Fruit fly (Drosophila melanogaster) whole organism, embryonic: ENCODE data around the gene RpL13.

Source experiments
- Atf6 ChIP-seq: fragments of 200-800 bp; sonication (Bioruptor generic); IDR thresholded peaks from 2 replicates; pipeline ENCODE4 v1.3.6; 2022; ENCODE audit warnings: missing biosample characterization, missing genetic modification characterization
- CG11695 ChIP-seq: fragments of 200-800 bp; sonication (Bioruptor generic); IDR thresholded peaks from 3 replicates; pipeline ENCODE4 v1.3.6; 2022; ENCODE audit warnings: missing biosample characterization, missing genetic modification characterization
- CG12071 ChIP-seq: fragments of 200-800 bp; sonication (Bioruptor generic); optimal IDR thresholded peaks from 3 replicates; lab custom pipeline; 2018; ENCODE audit warnings: missing biosample characterization, mild to moderate bottlenecking, missing genetic modification characterization
- CG12104 ChIP-seq: fragments of 200-800 bp; sonication (Bioruptor generic); optimal IDR thresholded peaks from 3 replicates; lab custom pipeline; 2016; ENCODE audit warnings: missing biosample characterization, missing genetic modification characterization
- CG12219 ChIP-seq: fragments of 200-800 bp; sonication (Bioruptor generic); optimal IDR thresholded peaks from 3 replicates; lab custom pipeline; 2018; ENCODE audit warnings: missing biosample characterization, mild to moderate bottlenecking, missing genetic modification characterization
- CG12299 ChIP-seq: fragments of 200-800 bp; sonication (Bioruptor generic); optimal IDR thresholded peaks from 2 replicates; lab custom pipeline; 2018; ENCODE audit warnings: missing biosample characterization, mild to moderate bottlenecking, missing genetic modification characterization
- CG15269 ChIP-seq: fragments of 200-800 bp; sonication (Bioruptor generic); optimal IDR thresholded peaks from 2 replicates; lab custom pipeline; 2018; ENCODE audit warnings: missing biosample characterization, mild to moderate bottlenecking, missing genetic modification characterization, moderate library complexity
- CG15479 ChIP-seq: fragments of 200-800 bp; sonication (Bioruptor generic); optimal IDR thresholded peaks from 3 replicates; lab custom pipeline; 2019; ENCODE audit warnings: missing biosample characterization, mild to moderate bottlenecking, missing genetic modification characterization, moderate library complexity
- CG16815 ChIP-seq: fragments of 200-800 bp; sonication (Bioruptor generic); optimal IDR thresholded peaks from 3 replicates; lab custom pipeline; 2017; ENCODE audit warnings: missing biosample characterization, mild to moderate bottlenecking, missing genetic modification characterization
- CG17328 ChIP-seq: fragments of 200-800 bp; sonication (Bioruptor generic); IDR thresholded peaks from 2 replicates; pipeline ENCODE4 v1.3.6; 2022; ENCODE audit warnings: missing biosample characterization, missing genetic modification characterization
- CG17359 ChIP-seq: fragments of 200-800 bp; sonication (Bioruptor generic); optimal IDR thresholded peaks from 3 replicates; lab custom pipeline; 2018; ENCODE audit warnings: missing biosample characterization, mild to moderate bottlenecking, missing genetic modification characterization, moderate library complexity
- CG2875 ChIP-seq: fragments of 200-800 bp; sonication (Bioruptor generic); optimal IDR thresholded peaks from 2 replicates; lab custom pipeline; 2017; ENCODE audit warnings: missing biosample characterization, mild to moderate bottlenecking, missing genetic modification characterization, missing genetic modification reagents
- CG31365 ChIP-seq: fragments of 200-800 bp; sonication (Bioruptor generic); optimal IDR thresholded peaks from 2 replicates; lab custom pipeline; 2018; ENCODE audit warnings: missing biosample characterization, mild to moderate bottlenecking, missing genetic modification characterization
- CG32532 ChIP-seq: fragments of 200-800 bp; sonication (Bioruptor generic); IDR thresholded peaks from 2 replicates; pipeline ENCODE4 v1.3.6; 2022; ENCODE audit warnings: missing biosample characterization, missing genetic modification characterization
- CG32772 ChIP-seq: fragments of 200-800 bp; sonication (Bioruptor generic); IDR thresholded peaks from 2 replicates; pipeline ENCODE4 v1.3.6; 2022; ENCODE audit warnings: missing biosample characterization, missing genetic modification characterization
- CG3995 ChIP-seq: fragments of 200-800 bp; sonication (Bioruptor generic); optimal IDR thresholded peaks from 3 replicates; lab custom pipeline; 2016; ENCODE audit warnings: missing biosample characterization, missing genetic modification characterization
- CG4617 ChIP-seq: fragments of 200-800 bp; sonication (Bioruptor generic); optimal IDR thresholded peaks from 3 replicates; lab custom pipeline; 2016; ENCODE audit warnings: missing biosample characterization, missing genetic modification characterization, borderline replicate concordance
- CG4854 ChIP-seq: fragments of 200-800 bp; sonication (Bioruptor generic); optimal IDR thresholded peaks from 2 replicates; lab custom pipeline; 2016; ENCODE audit warnings: missing biosample characterization, missing genetic modification characterization, inconsistent platforms
- CG8281 ChIP-seq: fragments of 200-800 bp; sonication (Bioruptor generic); optimal IDR thresholded peaks from 2 replicates; lab custom pipeline; 2018; ENCODE audit warnings: missing biosample characterization, mild to moderate bottlenecking, missing genetic modification characterization, moderate library complexity
- CG9437 ChIP-seq: fragments of 200-800 bp; sonication (Bioruptor generic); optimal IDR thresholded peaks from 2 replicates; lab custom pipeline; 2018; ENCODE audit warnings: missing biosample characterization, mild to moderate bottlenecking, missing genetic modification characterization
- Dek ChIP-seq: fragments of 200-800 bp; sonication (Bioruptor generic); optimal IDR thresholded peaks from 3 replicates; lab custom pipeline; 2019; ENCODE audit warnings: missing biosample characterization, mild to moderate bottlenecking, missing genetic modification characterization, moderate library complexity
- ERR ChIP-seq: fragments of 200-800 bp; sonication (Bioruptor generic); optimal IDR thresholded peaks from 2 replicates; lab custom pipeline; 2016; ENCODE audit warnings: missing biosample characterization, missing genetic modification characterization
- Ets65A ChIP-seq: fragments of 200-800 bp; sonication (Bioruptor generic); peaks from one replicate; lab custom pipeline; 2016; ENCODE audit warnings: missing biosample characterization, missing genetic modification characterization
- H2.0 ChIP-seq: fragments of 200-800 bp; sonication (Bioruptor generic); IDR thresholded peaks from 2 replicates; pipeline ENCODE4 v1.3.6; 2022; ENCODE audit warnings: missing biosample characterization, missing genetic modification characterization
- Hsf ChIP-seq: fragments of 200-800 bp; sonication (Bioruptor generic); optimal IDR thresholded peaks from 3 replicates; lab custom pipeline; 2016; ENCODE audit warnings: missing biosample characterization, missing genetic modification characterization
- Max ChIP-seq: fragments of 200-800 bp; sonication (Bioruptor generic); optimal IDR thresholded peaks from 2 replicates; lab custom pipeline; 2016; ENCODE audit warnings: missing biosample characterization, mild to moderate bottlenecking, missing genetic modification characterization
- NC2β ChIP-seq: fragments of 200-800 bp; sonication (Bioruptor generic); optimal IDR thresholded peaks from 2 replicates; lab custom pipeline; 2016; ENCODE audit warnings: missing biosample characterization, missing genetic modification characterization
- Neu2 ChIP-seq: fragments of 200-800 bp; sonication (Bioruptor generic); optimal IDR thresholded peaks from 3 replicates; lab custom pipeline; 2016; ENCODE audit warnings: missing biosample characterization, missing genetic modification characterization, borderline replicate concordance
- Nf-YC ChIP-seq: fragments of 200-800 bp; optimal IDR thresholded peaks from 3 replicates; lab custom pipeline; 2019; ENCODE audit warnings: missing biosample characterization, mild to moderate bottlenecking, missing genetic modification characterization, moderate library complexity
- Poxn ChIP-seq: fragments of 200-800 bp; sonication (Bioruptor generic); IDR thresholded peaks from 2 replicates; pipeline ENCODE4 v1.3.6; 2022; ENCODE audit warnings: missing biosample characterization, missing genetic modification characterization
- Rfx ChIP-seq: fragments of 200-800 bp; sonication (Bioruptor generic); IDR thresholded peaks from 2 replicates; pipeline ENCODE4 v1.3.6; 2022; ENCODE audit warnings: missing biosample characterization, missing genetic modification characterization
- YL-1 ChIP-seq: fragments of 200-800 bp; sonication (Bioruptor generic); optimal IDR thresholded peaks from 3 replicates; lab custom pipeline; 2017; ENCODE audit warnings: missing biosample characterization, mild to moderate bottlenecking, missing genetic modification characterization
- ap ChIP-seq: fragments of 200-800 bp; sonication (Bioruptor generic); IDR thresholded peaks from 2 replicates; pipeline ENCODE4 v1.3.6; 2022; ENCODE audit warnings: missing biosample characterization, missing genetic modification characterization
- ato ChIP-seq: fragments of 200-800 bp; sonication (Bioruptor generic); IDR thresholded peaks from 2 replicates; pipeline ENCODE4 v1.3.6; 2022; ENCODE audit warnings: missing biosample characterization, missing genetic modification characterization; ENCODE audit not compliant: partially characterized antibody
- bbx ChIP-seq: fragments of 200-800 bp; sonication (Bioruptor generic); IDR thresholded peaks from 2 replicates; pipeline ENCODE4 v1.3.6; 2022; ENCODE audit warnings: missing biosample characterization, missing genetic modification characterization; ENCODE audit not compliant: partially characterized antibody
- chif ChIP-seq, 2 experiments: fragments of 200-800 bp; sonication (Bioruptor generic); optimal IDR thresholded peaks; 3 replicates each; lab custom pipeline; 2016; ENCODE audit warnings: missing biosample characterization in 2 of 2, missing genetic modification characterization in 2 of 2
- ems ChIP-seq: fragments of 200-800 bp; sonication (Bioruptor generic); optimal IDR thresholded peaks from 3 replicates; lab custom pipeline; 2016; ENCODE audit warnings: missing biosample characterization, missing genetic modification characterization
- eve ChIP-seq, 2 experiments: fragments of >200 bp; optimal IDR thresholded peaks; 2 replicates each; lab custom pipeline; 2017; ENCODE audit warnings: missing biosample characterization in 2 of 2, missing genetic modification characterization in 2 of 2
- exex ChIP-seq: fragments of 200-800 bp; sonication (Bioruptor generic); optimal IDR thresholded peaks from 4 replicates; lab custom pipeline; 2018; ENCODE audit warnings: missing biosample characterization, mild to moderate bottlenecking, missing genetic modification characterization, moderate library complexity
- grn ChIP-seq: fragments of 200-800 bp; sonication (Bioruptor generic); optimal IDR thresholded peaks from 3 replicates; lab custom pipeline; 2017; ENCODE audit warnings: missing biosample characterization, missing genetic modification characterization
- hbn ChIP-seq: fragments of 200-800 bp; sonication (Bioruptor generic); IDR thresholded peaks from 2 replicates; pipeline ENCODE4 v1.3.6; 2022; ENCODE audit warnings: missing biosample characterization, missing genetic modification characterization; ENCODE audit not compliant: partially characterized antibody
- insv ChIP-seq, 2 experiments: fragments of 200-800 bp; sonication (Bioruptor generic); optimal IDR thresholded peaks; 3 replicates each; lab custom pipeline; 2016 to 2018; ENCODE audit warnings: missing biosample characterization in 2 of 2, missing genetic modification characterization in 2 of 2
- jing ChIP-seq: fragments of 200-800 bp; sonication (Bioruptor generic); optimal IDR thresholded peaks from 2 replicates; lab custom pipeline; 2018; ENCODE audit warnings: missing biosample characterization, mild to moderate bottlenecking, missing genetic modification characterization
- luna ChIP-seq: fragments of 200-800 bp; sonication (Bioruptor generic); optimal IDR thresholded peaks from 2 replicates; lab custom pipeline; 2016; ENCODE audit warnings: missing biosample characterization, missing genetic modification characterization
- pfk ChIP-seq: fragments of 200-800 bp; sonication (Bioruptor generic); optimal IDR thresholded peaks from 2 replicates; lab custom pipeline; 2018; ENCODE audit warnings: missing biosample characterization, mild to moderate bottlenecking, missing genetic modification characterization, moderate library complexity
- pnt ChIP-seq: fragments of 200-800 bp; sonication (Bioruptor generic); optimal IDR thresholded peaks from 3 replicates; lab custom pipeline; 2016; ENCODE audit warnings: missing biosample characterization, missing genetic modification characterization
- pzg ChIP-seq: fragments of 200-800 bp; sonication (Bioruptor generic); optimal IDR thresholded peaks from 3 replicates; lab custom pipeline; 2018; ENCODE audit warnings: missing biosample characterization, mild to moderate bottlenecking, missing genetic modification characterization, moderate library complexity
- repo ChIP-seq: fragments of 200-800 bp; sonication (Bioruptor generic); optimal IDR thresholded peaks from 2 replicates; lab custom pipeline; 2016; ENCODE audit warnings: missing biosample characterization, missing genetic modification characterization
- sr ChIP-seq: fragments of 200-800 bp; sonication (Bioruptor generic); IDR thresholded peaks from 3 replicates; pipeline ENCODE4 v1.3.6; 2022; ENCODE audit warnings: missing biosample characterization, missing genetic modification characterization
- tup ChIP-seq: fragments of 200-800 bp; sonication (Bioruptor generic); optimal IDR thresholded peaks from 2 replicates; lab custom pipeline; 2016; ENCODE audit warnings: missing biosample characterization, mild to moderate bottlenecking, missing genetic modification characterization, moderate library complexity
- twi ChIP-seq: fragments of 200-800 bp; optimal IDR thresholded peaks from 2 replicates; lab custom pipeline; 2019; ENCODE audit warnings: missing biosample characterization, mild to moderate bottlenecking, missing genetic modification characterization, moderate library complexity
- zfh2 ChIP-seq: fragments of 200-800 bp; sonication (Bioruptor generic); optimal IDR thresholded peaks from 2 replicates; lab custom pipeline; 2016; ENCODE audit warnings: missing biosample characterization, missing genetic modification characterization

Gene RpL13

dm6 chr2L:9963603-9964042 lies 3.5 kb upstream of the RpL13 start, which contains the start of gene CG5850 (continued):
- TF ChIP-seq CG12219 (GFP tag; lab: Kevin White, UChicago) (no peak), pnt (no peak), grn (GFP tag; lab: Kevin White, UChicago) (no peak), CG2875 (GFP tag; lab: Kevin White, UChicago) (no peak), repo (GFP tag; lab: Kevin White, UChicago) (no peak), CG9437 (GFP tag; lab: Kevin White, UChicago) (peak; percentile 30), exex (tag; lab: Kevin White, UChicago) (no peak), CG12299 (tag; lab: Kevin White, UChicago) (no peak), hbn (GFP tag; lab: Robert Waterston, UW) (no peak), Dek (tag; lab: Kevin White, UChicago) (no peak), CG12104 (GFP tag; lab: Kevin White, UChicago) (no peak), CG3995 (GFP tag; lab: Kevin White, UChicago) (no peak), sr (GFP tag; lab: Robert Waterston, UW) (no peak), Max (GFP tag; lab: Kevin White, UChicago) (no peak), Rfx (GFP tag; lab: Robert Waterston, UW) (no peak), CG16815 (GFP tag; lab: Kevin White, UChicago) (no peak), pzg (GFP tag; lab: Kevin White, UChicago) (peak; percentile 29), Atf6 (GFP tag; lab: Robert Waterston, UW) (no peak), CG15269 (no peak), ato (GFP tag; lab: Robert Waterston, UW) (no peak), CG17359 (tag; lab: Kevin White, UChicago) (no peak), CG32772 (no peak), bbx (GFP tag; lab: Robert Waterston, UW) (no peak), ap (GFP tag; lab: Robert Waterston, UW) (no peak), YL-1 (GFP tag; lab: Kevin White, UChicago) (peak; percentile 77), CG17328 (no peak), CG11695 (GFP tag; lab: Robert Waterston, UW) (no peak), Hsf (GFP tag; lab: Kevin White, UChicago) (no peak), CG32532 (GFP tag; lab: Robert Waterston, UW) (no peak), Ets65A (no peak), pfk (GFP tag; lab: Kevin White, UChicago) (no peak), eve (GFP tag; optimal IDR thresholded peaks at IDR 0.05; lab: Kevin White, UChicago) (no peak), CG15479 (GFP tag; lab: Kevin White, UChicago) (no peak), ems (no peak), chif (GFP tag; optimal IDR thresholded peaks at IDR 0.05; lab: Kevin White, UChicago) (no peak), CG31365 (no peak), Nf-YC (tag; lab: Kevin White, UChicago) (peak; percentile 7), jing (GFP tag; lab: Kevin White, UChicago) (no peak), CG12071 (GFP tag; lab: Kevin White, UChicago) (no peak), CG4854 (GFP tag; lab: Kevin White, UChicago) (no peak), insv (GFP tag; optimal IDR thresholded peaks at IDR 0.05; lab: Kevin White, UChicago) (no peak), CG8281 (tag; lab: Kevin White, UChicago) (no peak), H2.0 (GFP tag; lab: Robert Waterston, UW) (no peak), ERR (GFP tag; lab: Kevin White, UChicago) (no peak), NC2β (no peak), luna (GFP tag; lab: Kevin White, UChicago) (no peak), Neu2 (no peak), Poxn (GFP tag; lab: Robert Waterston, UW) (no peak), tup (GFP tag; lab: Kevin White, UChicago) (no peak), twi (tag; lab: Kevin White, UChicago) (no peak), zfh2 (GFP tag; lab: Kevin White, UChicago) (no peak), CG4617 (GFP tag; lab: Kevin White, UChicago) (peak; percentile 60)
